Fruit fly (Drosophila melanogaster): Measurements from ENCODE around the gene CG42818.

The CG42818 gene

dm6 chr2L:16282856-16283255 is 41.1 kb downstream of the CG42818 start:
- TF ChIP-seq noc (tag; optimal IDR thresholded peaks at IDR 0.05): no peak

DNA sequence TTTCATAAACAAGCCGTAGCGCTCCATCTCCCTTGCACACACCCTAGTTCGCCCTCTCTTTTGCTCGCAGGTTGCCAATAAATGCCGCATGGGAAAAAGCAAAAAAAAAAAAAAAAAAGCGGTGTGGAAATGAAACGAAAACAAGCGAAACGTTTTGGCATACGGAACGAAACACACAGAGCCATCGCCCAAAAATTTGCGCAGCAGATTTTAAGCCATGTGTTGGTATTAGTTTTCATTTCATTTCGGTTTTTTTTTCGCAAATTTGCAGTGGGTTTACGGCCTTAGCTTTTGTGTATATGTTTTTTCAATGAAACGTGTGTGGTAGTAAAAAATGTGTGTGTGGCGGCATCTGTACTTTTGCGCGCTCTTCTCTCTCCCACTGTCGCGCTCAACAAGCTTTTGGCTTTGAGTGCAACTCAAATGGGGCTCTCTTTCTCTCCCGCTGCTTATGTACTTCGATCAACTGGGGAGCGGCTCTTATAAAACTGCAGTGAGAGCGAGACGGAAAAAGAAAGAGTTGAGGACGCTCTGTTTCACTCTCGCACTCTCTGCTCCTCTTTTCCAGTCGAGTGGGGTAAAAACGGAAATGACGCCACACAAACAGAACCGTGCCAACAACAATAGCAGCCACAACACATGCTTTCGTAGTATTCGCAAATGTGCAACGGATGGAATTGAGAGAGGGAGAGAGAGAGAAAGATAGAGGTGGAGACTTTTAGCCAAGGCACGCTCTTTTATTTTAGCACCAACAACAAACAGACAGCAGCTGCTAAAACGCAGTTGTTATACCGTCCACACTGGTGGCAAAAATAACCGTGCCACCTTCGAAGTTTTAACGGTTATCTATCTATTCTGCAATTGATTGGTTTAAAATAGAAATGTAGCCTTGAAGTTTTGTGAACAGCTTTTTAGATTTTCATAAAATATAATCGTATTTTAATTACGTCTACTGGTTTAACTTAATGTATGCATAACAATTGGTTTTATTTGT is 42.9 kb downstream of the CG42818 start:
- peak; percentile 72 for TF ChIP-seq noc (tag; optimal IDR thresholded peaks at IDR 0.05)

dm6 chr2L:16285692-16286359 is 44.1 kb downstream of the CG42818 start:
- peak; percentile 83 for TF ChIP-seq noc (tag; optimal IDR thresholded peaks at IDR 0.05)

- TF ChIP-seq noc (tag; optimal IDR thresholded peaks at IDR 0.05): peak; percentile 83
These were observed 44.7 kb downstream of the CG42818 start for dm6 chr2L:16286360-16287005.

- no peak for TF ChIP-seq noc (tag; optimal IDR thresholded peaks at IDR 0.05)
These were observed 45.4 kb downstream of the CG42818 start for dm6 chr2L:16287006-16287601.

DNA sequence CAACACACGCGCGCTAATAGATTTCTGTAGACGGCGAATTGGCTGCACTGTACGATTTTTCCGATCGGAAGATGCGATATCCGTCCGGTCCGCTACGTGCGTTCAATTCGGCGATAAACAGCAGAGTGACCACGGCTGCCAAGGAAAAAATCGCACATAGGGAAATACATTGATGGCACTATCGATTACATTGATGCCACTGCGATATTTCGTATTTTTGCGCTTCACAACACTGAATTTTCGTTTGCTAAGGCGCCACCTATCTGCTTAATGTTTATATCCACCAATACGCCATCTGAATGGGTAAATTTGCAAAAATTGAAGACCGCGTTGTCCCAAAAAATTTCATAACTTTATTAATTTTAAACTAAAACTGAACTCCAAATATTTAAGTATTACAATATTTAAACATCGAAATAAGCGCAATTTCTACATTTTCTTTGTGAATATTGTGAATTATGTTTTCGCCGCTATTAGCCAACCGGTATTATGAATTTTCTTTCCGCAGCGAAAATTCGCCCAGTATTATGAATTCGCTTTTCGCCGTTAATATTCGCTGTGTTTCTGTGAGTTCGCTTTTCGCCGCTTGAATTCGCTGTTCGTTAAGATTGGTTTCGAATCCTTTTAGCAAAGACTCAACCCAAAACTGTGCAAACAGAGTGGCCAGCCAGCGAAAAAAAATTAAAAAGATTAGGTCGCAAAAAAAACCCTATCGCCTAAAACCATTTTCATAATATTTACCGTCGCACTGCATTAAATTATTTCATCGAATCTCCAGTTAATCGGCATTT is 46.1 kb downstream of the CG42818 start, which contains the start of the genes crp and pkaap:
TSS of gene crp (minus strand) at position 129 of the 791 bp plus-strand sequence.
TSS of gene pkaap (plus strand) at position 689 of the 791 bp plus-strand sequence.
- no peak for TF ChIP-seq noc (tag; optimal IDR thresholded peaks at IDR 0.05)

- TF ChIP-seq noc (tag; optimal IDR thresholded peaks at IDR 0.05): no peak
These were observed 46.6 kb downstream of the CG42818 start for dm6 chr2L:16288393-16288731.

DNA sequence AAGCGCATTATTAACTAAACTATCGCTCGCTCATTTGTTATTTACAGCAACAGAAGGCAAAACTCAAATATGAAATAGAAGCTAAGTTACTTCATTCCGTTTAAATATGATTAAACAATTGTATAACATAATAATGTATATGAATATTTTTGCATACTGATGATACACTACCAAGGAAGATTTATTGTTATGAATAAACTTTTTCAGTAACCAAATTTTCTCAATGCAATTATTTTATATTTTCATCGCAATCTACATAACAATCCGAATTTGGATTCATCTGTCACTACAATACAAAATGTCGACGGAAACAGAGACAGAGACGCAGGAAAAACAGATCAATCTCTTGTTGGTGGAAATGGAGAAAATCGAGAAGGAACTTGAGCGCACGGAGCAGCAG is 49.2 kb downstream of the CG42818 start, which contains the start of gene CG17329:
TSS of gene CG17329 (plus strand) at position 301 of the 400 bp plus-strand sequence.
- TF ChIP-seq noc (tag; optimal IDR thresholded peaks at IDR 0.05): no peak

DNA sequence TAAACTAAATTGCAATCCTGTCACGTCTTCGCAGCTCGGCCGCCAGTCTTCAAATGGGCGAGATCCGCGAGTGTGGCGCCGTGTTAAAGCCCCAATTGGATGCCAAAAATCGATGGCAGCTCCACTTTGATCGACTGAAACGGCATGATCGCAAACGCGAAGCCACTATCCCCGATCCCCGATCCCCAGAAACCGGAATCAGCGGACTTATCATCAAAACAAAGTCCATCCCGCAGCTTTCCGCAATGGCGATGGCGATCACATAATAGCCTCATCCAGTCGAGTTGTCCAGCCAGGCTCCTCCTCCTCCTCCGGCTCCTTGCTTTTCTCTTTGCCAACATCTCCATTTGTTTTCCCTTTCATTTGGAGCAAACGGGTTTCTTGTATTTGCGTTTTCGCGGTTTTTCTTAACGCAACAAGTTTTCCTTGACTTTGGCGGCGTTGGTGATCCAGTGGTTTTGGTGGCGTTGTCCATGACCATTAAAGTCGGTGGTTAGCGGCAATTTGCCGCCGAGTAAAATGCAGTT is 51.3 kb downstream of the CG42818 start, which contains the start of gene CG13258:
TSS of gene CG13258 (minus strand) at position 51 of the 527 bp plus-strand sequence.
- no peak for TF ChIP-seq noc (tag; optimal IDR thresholded peaks at IDR 0.05)

dm6 chr2L:16293703-16294233 is 52.0 kb downstream of the CG42818 start, which contains the start of gene Cyp303a1:
TSS of gene Cyp303a1 (plus strand) at chr2L:16294183.
- TF ChIP-seq noc (tag; optimal IDR thresholded peaks at IDR 0.05): no peak

All from whole organism, larva.